Worm (Caenorhabditis elegans) whole organism, L2 larva: ENCODE results near the gene C30A5.16.

Experiments
- C34F6.9 ChIP-seq: fragments of 150-350 bp; optimal IDR thresholded peaks from 2 replicates; lab custom pipeline; 2014; ENCODE audit warnings: missing biosample characterization, missing genetic modification characterization
- F13H6.1 ChIP-seq: sonication (generic microtip); optimal IDR thresholded peaks from 2 replicates; lab custom pipeline; 2016; ENCODE audit warnings: missing genetic modification characterization, missing compliant biosample characterization
- R02D3.7 ChIP-seq: fragments of 150-350 bp; optimal IDR thresholded peaks from 2 replicates; lab custom pipeline; 2014; ENCODE audit warnings: missing biosample characterization, missing genetic modification characterization
- Y55F3AM.14 ChIP-seq: fragments of 200-800 bp; sonication (Bioruptor generic); optimal IDR thresholded peaks from 2 replicates; lab custom pipeline; 2018; ENCODE audit warnings: mild to moderate bottlenecking, missing genetic modification characterization, missing compliant biosample characterization
- ZK546.5 ChIP-seq: sonication (generic microtip); optimal IDR thresholded peaks from 2 replicates; lab custom pipeline; 2017; ENCODE audit warnings: missing biosample characterization, missing genetic modification characterization
- alr-1 ChIP-seq: fragments of 150-350 bp; optimal IDR thresholded peaks from 2 replicates; lab custom pipeline; 2014; ENCODE audit warnings: missing biosample characterization, missing genetic modification characterization
- aly-2 ChIP-seq: fragments of 150-350 bp; optimal IDR thresholded peaks from 2 replicates; lab custom pipeline; 2014; ENCODE audit warnings: missing biosample characterization, missing genetic modification characterization
- ama-1 ChIP-seq: fragments of 150-350 bp; optimal IDR thresholded peaks from 2 replicates; lab custom pipeline; 2018; ENCODE audit warnings: inconsistent platforms
- blmp-1 ChIP-seq: sonication (generic microtip); optimal IDR thresholded peaks from 2 replicates; lab custom pipeline; 2017; ENCODE audit warnings: missing genetic modification characterization, mild to moderate bottlenecking, missing compliant biosample characterization, antibody characterized with exemption, moderate library complexity; ENCODE audit not compliant: insufficient read depth
- ceh-82 ChIP-seq: fragments of 150-350 bp; optimal IDR thresholded peaks from 2 replicates; lab custom pipeline; 2014; ENCODE audit warnings: missing biosample characterization, missing genetic modification characterization
- dmd-4 ChIP-seq: sonication (generic microtip); optimal IDR thresholded peaks from 2 replicates; lab custom pipeline; 2017; ENCODE audit warnings: missing biosample characterization, missing genetic modification characterization
- egl-27 ChIP-seq: sonication (generic microtip); optimal IDR thresholded peaks from 3 replicates; lab custom pipeline; 2017; ENCODE audit warnings: missing biosample characterization, missing genetic modification reagents, missing genetic modification characterization
- elt-3 ChIP-seq: sonication (generic microtip); optimal IDR thresholded peaks from 2 replicates; lab custom pipeline; 2017; ENCODE audit warnings: missing biosample characterization, missing genetic modification characterization
- gmeb-1 ChIP-seq: fragments of 150-350 bp; optimal IDR thresholded peaks from 2 replicates; lab custom pipeline; 2014; ENCODE audit warnings: missing biosample characterization, missing genetic modification characterization
- lin-13 ChIP-seq: fragments of 150-350 bp; optimal IDR thresholded peaks from 2 replicates; lab custom pipeline; 2014; ENCODE audit warnings: missing biosample characterization, missing genetic modification reagents, missing genetic modification characterization
- lin-39 ChIP-seq: fragments of 150-350 bp; optimal IDR thresholded peaks from 2 replicates; lab custom pipeline; 2014; ENCODE audit warnings: missing biosample characterization, missing genetic modification reagents, missing genetic modification characterization
- mab-5 ChIP-seq: fragments of 150-350 bp; optimal IDR thresholded peaks from 2 replicates; lab custom pipeline; 2014; ENCODE audit warnings: missing biosample characterization, missing genetic modification characterization
- mbf-1 ChIP-seq: sonication (generic microtip); optimal IDR thresholded peaks from 2 replicates; lab custom pipeline; 2017; ENCODE audit warnings: missing biosample characterization, missing genetic modification characterization
- mdl-1 ChIP-seq, 2 experiments: fragments of 150-350 bp in 1 of 2; sonication (generic microtip) in 1 of 2; optimal IDR thresholded peaks; 2 replicates each; lab custom pipeline; 2017; ENCODE audit warnings: missing biosample characterization in 2 of 2, missing genetic modification characterization in 2 of 2
- nhr-11 ChIP-seq: fragments of 150-350 bp; optimal IDR thresholded peaks from 2 replicates; lab custom pipeline; 2014; ENCODE audit warnings: missing biosample characterization, missing genetic modification characterization
- nhr-129 ChIP-seq: fragments of 150-350 bp; optimal IDR thresholded peaks from 2 replicates; lab custom pipeline; 2014; ENCODE audit warnings: missing biosample characterization, missing genetic modification characterization
- nhr-23 ChIP-seq: fragments of 150-350 bp; optimal IDR thresholded peaks from 2 replicates; lab custom pipeline; 2014; ENCODE audit warnings: missing biosample characterization, missing genetic modification reagents, missing genetic modification characterization
- nhr-237 ChIP-seq: fragments of 150-350 bp; optimal IDR thresholded peaks from 2 replicates; lab custom pipeline; 2014; ENCODE audit warnings: missing biosample characterization, missing genetic modification characterization
- nhr-25 ChIP-seq: fragments of 150-350 bp; sonication (generic microtip); optimal IDR thresholded peaks from 3 replicates; lab custom pipeline; 2014; ENCODE audit warnings: missing biosample characterization, missing genetic modification characterization
- sem-4 ChIP-seq: fragments of 150-350 bp; optimal IDR thresholded peaks from 2 replicates; lab custom pipeline; 2014; ENCODE audit warnings: missing biosample characterization, missing genetic modification reagents, missing genetic modification characterization
- skn-1 ChIP-seq: sonication (generic microtip); optimal IDR thresholded peaks from 2 replicates; lab custom pipeline; 2017; ENCODE audit warnings: missing biosample characterization, missing genetic modification characterization
- sma-3 ChIP-seq: sonication (generic microtip); optimal IDR thresholded peaks from 2 replicates; lab custom pipeline; 2016; ENCODE audit warnings: missing genetic modification reagents, missing genetic modification characterization, missing compliant biosample characterization
- snpc-4 ChIP-seq: fragments of 150-350 bp; optimal IDR thresholded peaks from 2 replicates; lab custom pipeline; 2014; ENCODE audit warnings: missing biosample characterization, missing genetic modification characterization
- unc-55 ChIP-seq: fragments of 150-350 bp; sonication (generic microtip); optimal IDR thresholded peaks from 3 replicates; lab custom pipeline; 2014; ENCODE audit warnings: missing biosample characterization, missing genetic modification reagents, missing genetic modification characterization
- unc-62 ChIP-seq: fragments of 150-350 bp; optimal IDR thresholded peaks from 2 replicates; lab custom pipeline; 2014; ENCODE audit warnings: missing biosample characterization, missing genetic modification reagents, missing genetic modification characterization
- ztf-1 ChIP-seq: fragments of 200-800 bp; sonication (Bioruptor generic); conservative IDR thresholded peaks from 2 replicates; pipeline ENCODE4 v1.3.6; 2022; ENCODE audit warnings: missing genetic modification characterization, missing compliant biosample characterization
- ztf-11 ChIP-seq: sonication (generic microtip); optimal IDR thresholded peaks from 2 replicates; lab custom pipeline; 2017; ENCODE audit warnings: missing biosample characterization, missing genetic modification characterization

Gene C30A5.16

DNA sequence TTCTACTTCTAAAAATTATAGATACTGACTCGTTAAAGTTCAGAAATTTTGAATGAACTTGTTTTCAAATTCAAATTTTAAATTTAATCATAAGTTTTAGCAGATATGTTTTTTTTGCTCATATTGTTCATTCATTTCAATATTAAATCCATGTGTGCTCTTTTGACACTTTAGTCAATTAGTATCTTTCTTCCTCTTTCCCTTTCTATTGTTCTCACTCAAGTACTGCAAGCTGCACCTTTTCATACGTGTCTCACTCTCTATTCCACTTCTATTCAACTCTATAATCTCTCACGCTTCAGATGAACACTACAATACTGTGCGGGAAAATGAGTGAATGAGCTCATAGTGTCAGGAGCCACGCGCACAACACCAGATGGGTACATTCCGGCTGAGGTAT is at the start of gene C30A5.16:
Gene C30A5.16, plus strand, starts transcription at position 301 of the 400 bp plus-strand sequence.
- TF ChIP-seq nhr-11 = no peak
- no peak for TF ChIP-seq nhr-25
- TF ChIP-seq unc-62 (GFP tag; lab: Kevin White, UChicago) = no peak
- no peak for TF ChIP-seq sma-3 (GFP tag; lab: Kevin White, UChicago)
- TF ChIP-seq gmeb-1 = no peak
- no peak for TF ChIP-seq unc-55
- TF ChIP-seq Y55F3AM.14 (GFP tag; lab: Kevin White, UChicago) = no peak
- TF ChIP-seq egl-27 = no peak
- TF ChIP-seq ceh-82 (tag; lab: Kevin White, UChicago) = no peak
- no peak for TF ChIP-seq elt-3 (tag; lab: Kevin White, UChicago)
- TF ChIP-seq nhr-23 (tag; lab: Kevin White, UChicago) = no peak
- no peak for TF ChIP-seq ZK546.5 (tag; lab: Kevin White, UChicago)
- TF ChIP-seq mdl-1 (tag; optimal IDR thresholded peaks at IDR 0.05; lab: Kevin White, UChicago) = no peak

DNA sequence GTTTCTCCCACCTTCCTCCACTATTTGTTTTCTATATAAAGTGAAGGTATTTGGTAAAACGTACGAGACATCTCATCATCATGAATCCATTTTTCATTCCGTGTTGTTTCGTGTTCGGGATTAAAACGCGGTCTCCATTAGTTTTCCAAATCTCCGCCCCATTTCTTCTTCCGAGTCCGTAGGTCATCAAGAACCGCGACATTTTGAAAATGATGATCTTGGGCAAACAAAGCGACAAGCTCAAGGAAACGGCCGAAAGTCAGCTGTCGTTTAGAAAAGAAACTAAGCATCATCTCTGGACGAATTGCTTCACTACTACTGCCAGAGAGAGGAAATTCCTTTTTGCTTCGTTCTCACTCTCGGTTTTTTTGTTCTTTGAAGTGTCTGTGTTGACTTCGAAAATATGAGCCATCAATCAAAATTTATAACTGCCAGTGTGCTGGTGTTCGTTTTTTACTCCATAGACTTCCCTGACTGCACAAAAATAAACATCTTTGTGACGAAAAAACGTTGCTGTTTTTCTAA is 45.3 kb upstream of the C30A5.16 start:
- no peak for TF ChIP-seq nhr-11
- peak; percentile 12 for TF ChIP-seq nhr-129 (tag; lab: Kevin White, UChicago)

ce11 chrIII:8175263-8175662 is 42.8 kb upstream of the C30A5.16 start:
- TF ChIP-seq egl-27 = no peak
- TF ChIP-seq skn-1 (tag; lab: Kevin White, UChicago) = no peak
- no peak for TF ChIP-seq F13H6.1 (tag; lab: Kevin White, UChicago)

DNA sequence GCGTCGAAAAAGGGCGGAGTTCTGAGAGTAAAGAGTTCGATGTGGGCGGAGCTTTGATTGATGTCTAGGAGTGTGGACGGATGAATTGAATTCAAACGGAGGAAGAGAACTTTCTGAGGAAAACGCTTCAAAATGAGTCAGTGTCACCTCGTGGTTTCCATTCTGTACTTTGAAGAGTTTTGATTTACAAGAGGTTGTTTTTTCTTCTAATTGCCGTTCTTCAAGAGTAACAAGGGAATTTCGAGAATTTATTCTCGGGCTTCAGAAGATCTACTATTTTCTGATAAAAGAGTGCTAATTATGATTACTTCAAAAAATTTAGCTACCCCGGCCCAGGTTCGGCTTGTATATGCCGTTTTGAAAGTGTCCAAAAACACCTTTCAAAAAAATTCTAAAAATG is 41.8 kb upstream of the C30A5.16 start, which contains the start of gene C50C3.12:
Gene C50C3.12, plus strand, starts transcription at position 301 of the 400 bp plus-strand sequence.
- TF ChIP-seq blmp-1 (tag; lab: Kevin White, UChicago) = no peak
- no peak for TF ChIP-seq aly-2 (tag; lab: Kevin White, UChicago)
- TF ChIP-seq mab-5 = no peak
- TF ChIP-seq sem-4 (tag; lab: Kevin White, UChicago) = no peak
- TF ChIP-seq nhr-129 (tag; lab: Kevin White, UChicago) = no peak
- TF ChIP-seq C34F6.9 (tag; lab: Kevin White, UChicago) = no peak
- no peak for TF ChIP-seq F13H6.1 (tag; lab: Kevin White, UChicago)
- TF ChIP-seq ztf-11 (tag; lab: Kevin White, UChicago) = no peak
- no peak for TF ChIP-seq gmeb-1
- TF ChIP-seq mbf-1 (tag; lab: Kevin White, UChicago) = no peak
- TF ChIP-seq, all 48 proteins: peak for 0

DNA sequence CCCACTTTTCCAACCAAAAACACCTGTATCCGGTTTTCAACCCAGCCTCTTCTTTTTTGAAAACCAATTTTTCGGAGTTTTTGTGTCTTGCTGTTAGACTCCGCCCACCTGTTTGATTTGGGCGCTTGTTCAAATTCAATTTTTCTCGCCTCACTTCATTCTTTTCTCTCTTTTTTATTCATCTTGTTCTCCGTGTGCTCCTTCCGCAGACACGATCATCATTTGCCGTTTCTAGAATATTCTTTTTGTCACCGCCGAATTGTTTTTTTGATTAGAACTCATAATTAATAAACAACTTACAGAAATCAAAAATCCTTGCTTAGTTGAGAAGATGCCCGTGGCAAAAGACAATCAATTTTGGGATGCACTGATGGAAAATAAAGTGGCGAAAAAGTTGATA is 39.1 kb upstream of the C30A5.16 start, which contains the start of gene C50C3.5:
Gene C50C3.5, plus strand, starts transcription at position 301 of the 400 bp plus-strand sequence.
- TF ChIP-seq nhr-25 = no peak
- no peak for TF ChIP-seq sem-4 (tag; lab: Kevin White, UChicago)
- TF ChIP-seq F13H6.1 (tag; lab: Kevin White, UChicago) = no peak
- no peak for TF ChIP-seq ztf-11 (tag; lab: Kevin White, UChicago)
- no peak for TF ChIP-seq mdl-1 (tag; optimal IDR thresholded peaks at IDR 0.05; lab: Kevin White, UChicago)

- TF ChIP-seq elt-3 (tag; lab: Kevin White, UChicago) = no peak
- TF ChIP-seq mdl-1 (tag; optimal IDR thresholded peaks at IDR 0.05; lab: Kevin White, UChicago) = no peak
- no peak for TF ChIP-seq aly-2 (tag; lab: Kevin White, UChicago)
- no peak for TF ChIP-seq alr-1 (tag; lab: Kevin White, UChicago)
- no peak for TF ChIP-seq C34F6.9 (tag; lab: Kevin White, UChicago)
- no peak for TF ChIP-seq lin-39 (tag; lab: Kevin White, UChicago)
- no peak for TF ChIP-seq nhr-129 (tag; lab: Kevin White, UChicago)
- no peak for TF ChIP-seq ZK546.5 (tag; lab: Kevin White, UChicago)
- no peak for TF ChIP-seq ama-1 (lab: Kevin White, UChicago)
- TF ChIP-seq lin-13 (GFP tag; lab: Kevin White, UChicago) = no peak
- no peak for TF ChIP-seq unc-55
- TF ChIP-seq Y55F3AM.14 (GFP tag; lab: Kevin White, UChicago) = no peak
- no peak for TF ChIP-seq dmd-4
- no peak for TF ChIP-seq sem-4 (tag; lab: Kevin White, UChicago)
- TF ChIP-seq nhr-23 (tag; lab: Kevin White, UChicago) = no peak
- no peak for TF ChIP-seq snpc-4 (tag; lab: Kevin White, UChicago)
- no peak for TF ChIP-seq R02D3.7 (tag; lab: Kevin White, UChicago)
- no peak for TF ChIP-seq ztf-1 (GFP tag; lab: Robert Waterston, UW)
- no peak for TF ChIP-seq nhr-237 (tag; lab: Kevin White, UChicago)
These were observed 36.4 kb upstream of the C30A5.16 start, which contains the start of gene spc-2 for ce11 chrIII:8181581-8181980. Gene spc-2, plus strand, starts transcription at chrIII:8181881.
